Fruit fly (Drosophila melanogaster): Measurements from ENCODE around the gene CG3598.

DNA sequence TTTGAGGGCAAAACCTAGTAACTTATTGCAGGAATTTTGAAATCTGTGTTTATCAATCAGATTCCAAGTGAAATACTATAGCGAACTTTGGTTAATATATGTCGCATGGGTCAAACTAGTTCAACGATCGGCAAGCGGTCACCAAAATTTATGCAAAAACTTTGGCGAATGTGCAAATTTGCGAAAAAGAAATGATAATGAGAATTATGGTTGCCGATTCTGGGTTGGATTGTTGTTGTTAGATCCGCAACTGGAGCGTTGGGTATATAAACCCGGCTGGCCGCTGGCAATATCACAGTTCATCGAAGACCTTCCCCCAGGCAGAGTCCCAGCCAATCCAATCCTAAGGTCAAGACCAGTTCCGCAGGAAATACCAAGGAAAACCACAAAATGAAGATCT, 6.3 kb downstream of the CG3598 start, which contains the start of gene CG14422:
- TF ChIP-seq D1 (tag; optimal IDR thresholded peaks at IDR 0.05) (no peak), CG14655 (GFP tag; optimal IDR thresholded peaks at IDR 0.05) (no peak), CG10348 (GFP tag; IDR thresholded peaks at IDR 0.05) (no peak), Pif1A (GFP tag; optimal IDR thresholded peaks at IDR 0.05) (no peak), fd96Ca (GFP tag; IDR thresholded peaks at IDR 0.05) (no peak), rn (GFP tag; IDR thresholded peaks at IDR 0.05) (no peak), CG12605 (GFP tag; IDR thresholded peaks at IDR 0.05) (no peak)
